Worm (Caenorhabditis elegans): ENCODE data around the gene ntc-1.

The ntc-1 gene

DNA sequence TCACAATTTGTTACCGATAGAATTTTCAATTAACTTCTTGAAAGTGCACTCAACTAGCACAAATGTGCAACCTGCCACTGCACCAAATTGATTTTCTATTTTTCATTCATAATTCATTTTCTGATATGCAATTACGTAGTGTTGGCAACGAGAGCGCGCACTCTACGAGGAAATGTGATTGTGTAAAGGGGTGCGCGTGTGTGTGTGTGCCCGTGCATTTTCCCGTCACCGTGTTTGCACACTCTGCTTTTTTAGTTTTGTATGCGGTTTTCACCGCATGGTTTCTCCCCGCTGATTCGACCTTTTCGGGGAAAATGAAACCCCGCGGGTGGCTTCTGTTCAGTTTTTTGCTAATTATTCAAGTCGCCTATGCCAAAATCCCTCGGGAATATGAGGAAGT is 24.3 kb downstream of the ntc-1 start, which contains the start of gene T07F12.2 (continued):
- TF ChIP-seq pax-3 (tag; optimal IDR thresholded peaks at IDR 0.05) (no peak), nhr-71 (tag; optimal IDR thresholded peaks at IDR 0.05) (no peak), snpc-4 (tag; optimal IDR thresholded peaks at IDR 0.05) (no peak), snu-23 (GFP tag; optimal IDR thresholded peaks at IDR 0.05) (peak; percentile 67), ceh-63 (GFP tag; optimal IDR thresholded peaks at IDR 0.05) (no peak), swsn-7 (tag; optimal IDR thresholded peaks at IDR 0.05) (peak; percentile 51), isw-1 (GFP tag; IDR thresholded peaks at IDR 0.05) (no peak), efl-3 (GFP tag; optimal IDR thresholded peaks at IDR 0.05) (no peak), lin-14 (GFP tag; optimal IDR thresholded peaks at IDR 0.05) (peak; percentile 46), lir-3 (tag; optimal IDR thresholded peaks at IDR 0.05; ENCODE audit: poor library complexity) (no peak), elt-2 (tag; optimal IDR thresholded peaks at IDR 0.05) (peak; percentile 21), hpl-2 (GFP tag; optimal IDR thresholded peaks at IDR 0.05) (no peak), fkh-10 (GFP tag; optimal IDR thresholded peaks at IDR 0.05) (peak; percentile 2), lsy-2 (tag; optimal IDR thresholded peaks at IDR 0.05) (peak in 1 of 2 experiments; percentile 15), nhr-28 (tag; optimal IDR thresholded peaks at IDR 0.05) (no peak), blmp-1 (tag; optimal IDR thresholded peaks at IDR 0.05) (peak; percentile 51), unc-86 (tag; optimal IDR thresholded peaks at IDR 0.05) (no peak), hlh-4 (tag; optimal IDR thresholded peaks at IDR 0.05) (no peak), sox-4 (tag; optimal IDR thresholded peaks at IDR 0.05) (no peak), alr-1 (tag; optimal IDR thresholded peaks at IDR 0.05; ENCODE audit: borderline replicate concordance) (no peak), sup-37 (GFP tag; optimal IDR thresholded peaks at IDR 0.05) (no peak), ceh-82 (tag; optimal IDR thresholded peaks at IDR 0.05) (peak in 2 of 3 experiments; percentile 5 to 59), ztf-11 (tag; optimal IDR thresholded peaks at IDR 0.05) (no peak), C34B4.2 (tag; optimal IDR thresholded peaks at IDR 0.05) (no peak), ama-1 (optimal IDR thresholded peaks at IDR 0.05) (no peak), Y116A8C.19 (tag; optimal IDR thresholded peaks at IDR 0.05; ENCODE audit: borderline replicate concordance) (no peak), tbx-2 (tag; optimal IDR thresholded peaks at IDR 0.05) (peak; percentile 41), egl-13 (tag; optimal IDR thresholded peaks at IDR 0.05) (peak; percentile 23), pag-3 (tag; optimal IDR thresholded peaks at IDR 0.05; ENCODE audit: borderline replicate concordance, insufficient read depth) (no peak), lin-35 (GFP tag; optimal IDR thresholded peaks at IDR 0.05) (peak; percentile 24 to 50), fos-1 (tag; optimal IDR thresholded peaks at IDR 0.05) (no peak), mep-1 (tag; optimal IDR thresholded peaks at IDR 0.05) (peak; percentile 54), ceh-90 (tag; optimal IDR thresholded peaks at IDR 0.05) (no peak), xbp-1 (tag; optimal IDR thresholded peaks at IDR 0.05) (peak; percentile 43), zip-4 (GFP tag; optimal IDR thresholded peaks at IDR 0.05) (no peak), pqm-1 (tag; optimal IDR thresholded peaks at IDR 0.05) (no peak), rnt-1 (tag; optimal IDR thresholded peaks at IDR 0.05) (peak; percentile 53)

ce11 chrX:4893623-4894105 is 27.8 kb downstream of the ntc-1 start, which contains the start of gene T07F12.1:
T07F12.1 (plus strand) TSS chrX:4894055.
- TF ChIP-seq ceh-88 (GFP tag; IDR thresholded peaks at IDR 0.05) (no peak), nhr-76 (tag; optimal IDR thresholded peaks at IDR 0.05) (no peak), snu-23 (GFP tag; optimal IDR thresholded peaks at IDR 0.05) (peak; percentile 54), nhr-77 (tag; optimal IDR thresholded peaks at IDR 0.05) (no peak), F16B12.6 (tag; optimal IDR thresholded peaks at IDR 0.05) (peak; percentile 1), lin-35 (GFP tag; optimal IDR thresholded peaks at IDR 0.05) (peak in 1 of 2 experiments; percentile 32), xbp-1 (tag; optimal IDR thresholded peaks at IDR 0.05) (peak; percentile 6), blmp-1 (tag; optimal IDR thresholded peaks at IDR 0.05) (peak; percentile 98), nhr-71 (tag; optimal IDR thresholded peaks at IDR 0.05) (peak; percentile 39), grh-1 (GFP tag; IDR thresholded peaks at IDR 0.05) (peak; percentile 75), hlh-4 (tag; optimal IDR thresholded peaks at IDR 0.05) (no peak), rnt-1 (tag; optimal IDR thresholded peaks at IDR 0.05) (no peak), nhr-47 (tag; optimal IDR thresholded peaks at IDR 0.05) (peak; percentile 37), elt-3 (tag; optimal IDR thresholded peaks at IDR 0.05) (peak in 2 of 6 experiments; percentile 57 to 66), ama-1 (optimal IDR thresholded peaks at IDR 0.05) (no peak), lsy-2 (tag; optimal IDR thresholded peaks at IDR 0.05) (peak in 1 of 2 experiments; percentile 27), tbx-2 (tag; optimal IDR thresholded peaks at IDR 0.05) (peak; percentile 21), nhr-85 (tag) (peak; percentile 97), nhr-20 (tag; optimal IDR thresholded peaks at IDR 0.05) (peak; percentile 56), unc-86 (tag; optimal IDR thresholded peaks at IDR 0.05) (no peak), mep-1 (tag; optimal IDR thresholded peaks at IDR 0.05) (peak; percentile 58), ztf-11 (tag; optimal IDR thresholded peaks at IDR 0.05) (no peak), fkh-8 (tag; optimal IDR thresholded peaks at IDR 0.05) (no peak), lin-14 (GFP tag; optimal IDR thresholded peaks at IDR 0.05) (peak; percentile 80), mdl-1 (tag; optimal IDR thresholded peaks at IDR 0.05) (peak in 1 of 2 experiments; percentile 20)
